Worm (Caenorhabditis elegans) whole organism, early embryonic: ENCODE results near the gene R12A1.3.
A peak's percentile ranks its signal among the peaks of the same experiment; 100 is the strongest.

Experiments used
- aly-1 ChIP-seq: sonication (generic microtip); optimal IDR thresholded peaks from 2 replicates; lab custom pipeline; 2016; ENCODE audit warnings: missing genetic modification characterization, missing compliant biosample characterization
- ama-1 ChIP-seq: fragments of 150-350 bp; optimal IDR thresholded peaks from 2 replicates; lab custom pipeline; 2014
- ceh-13 ChIP-seq: fragments of 200-800 bp; sonication (Bioruptor generic); optimal IDR thresholded peaks from 2 replicates; lab custom pipeline; 2018; ENCODE audit warnings: mild to moderate bottlenecking, missing genetic modification characterization, missing compliant biosample characterization
- ceh-36 ChIP-seq: sonication (generic microtip); optimal IDR thresholded peaks from 2 replicates; lab custom pipeline; 2016; ENCODE audit warnings: missing genetic modification characterization, inconsistent platforms, missing compliant biosample characterization
- ets-7 ChIP-seq: sonication (generic microtip); optimal IDR thresholded peaks from 2 replicates; lab custom pipeline; 2016; ENCODE audit warnings: missing genotype, missing genetic modification characterization, missing compliant biosample characterization
- hmbx-1 ChIP-seq: sonication (generic microtip); optimal IDR thresholded peaks from 2 replicates; lab custom pipeline; 2016; ENCODE audit warnings: mild to moderate bottlenecking, missing genetic modification characterization, missing compliant biosample characterization
- pes-1 ChIP-seq: fragments of 200-800 bp; sonication (Bioruptor generic); IDR thresholded peaks from 2 replicates; pipeline ENCODE4 v1.3.6; 2022; ENCODE audit warnings: missing genetic modification reagents, missing genetic modification characterization, missing compliant biosample characterization
- scrt-1 ChIP-seq: fragments of 200-800 bp; sonication (Bioruptor generic); IDR thresholded peaks from 2 replicates; pipeline ENCODE4 v1.3.6; 2022; ENCODE audit warnings: missing genetic modification characterization, missing compliant biosample characterization
- tbx-11 ChIP-seq: fragments of 200-800 bp; sonication (Bioruptor generic); IDR thresholded peaks from 2 replicates; pipeline ENCODE4 v1.3.6; 2022; ENCODE audit warnings: missing genetic modification characterization, missing compliant biosample characterization

DNA sequence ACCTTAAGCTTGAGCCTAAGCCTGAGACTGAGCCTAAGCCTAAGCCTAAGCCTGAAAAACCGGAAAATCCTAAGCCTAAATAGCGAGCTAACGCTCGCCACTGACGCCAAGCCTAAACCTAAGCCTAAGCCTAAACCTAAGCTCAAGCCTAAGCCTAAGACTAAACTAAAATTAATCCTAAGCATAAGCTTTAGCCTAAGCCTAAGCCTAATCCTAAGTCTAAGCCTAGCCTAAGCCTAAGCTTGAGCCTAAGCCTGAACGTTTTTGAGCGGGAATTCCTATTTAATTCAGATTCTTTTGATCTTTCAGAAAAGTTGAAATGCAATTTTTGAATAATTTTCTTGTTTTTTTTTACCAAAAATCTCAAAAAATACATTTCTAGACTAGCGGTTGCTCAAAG, 9.4 kb downstream of the R12A1.3 start:
- TF ChIP-seq hmbx-1 (no peak), ceh-36 (tag; lab: Kevin White, UChicago) (peak; percentile 83), aly-1 (tag; lab: Kevin White, UChicago) (no peak), ceh-13 (GFP tag; lab: Kevin White, UChicago) (no peak), ama-1 (lab: Kevin White, UChicago) (no peak), scrt-1 (no peak), tbx-11 (GFP tag; lab: Robert Waterston, UW) (no peak), ets-7 (tag; lab: Kevin White, UChicago) (no peak), pes-1 (GFP tag; lab: Robert Waterston, UW) (no peak)
